ENCODE assay signal across 4 worm cellular contexts in genomic region chrIII:13462965-13463783, ce11.
TF ChIP-seq lines count a peak whose summit lies in the region.

Gene ant-1.1, plus strand, starts transcription at chrIII:13463163.

TF ChIP-seq in whole organism, L2 larva, 48 proteins besides CTCF, POLR2A, EP300 and RAD21 (continued from another document):
- TF ChIP-seq nhr-6 (tag; optimal IDR thresholded peaks at IDR 0.05; lab: Kevin White, UChicago) (peak; percentile 81), egl-27 (tag; optimal IDR thresholded peaks at IDR 0.05; lab: Kevin White, UChicago) (peak; percentile 62), lin-39 (tag; optimal IDR thresholded peaks at IDR 0.05; lab: Kevin White, UChicago) (no peak), elt-1 (tag; optimal IDR thresholded peaks at IDR 0.05; lab: Kevin White, UChicago) (no peak), C34F6.9 (tag; optimal IDR thresholded peaks at IDR 0.05; lab: Kevin White, UChicago) (peak; percentile 89), ceh-16 (tag; optimal IDR thresholded peaks at IDR 0.05; lab: Kevin White, UChicago) (peak; percentile 95), lsy-2 (tag; optimal IDR thresholded peaks at IDR 0.05; lab: Kevin White, UChicago) (peak; percentile 99), elt-3 (tag; optimal IDR thresholded peaks at IDR 0.05; lab: Kevin White, UChicago) (no peak), Y55F3AM.14 (GFP tag; optimal IDR thresholded peaks at IDR 0.05; lab: Kevin White, UChicago) (peak; percentile 86), lin-13 (GFP tag; optimal IDR thresholded peaks at IDR 0.05; lab: Kevin White, UChicago) (peak; percentile 96), nhr-21 (tag; optimal IDR thresholded peaks at IDR 0.05; lab: Kevin White, UChicago) (peak; percentile 93), gmeb-1 (tag; optimal IDR thresholded peaks at IDR 0.05; lab: Kevin White, UChicago) (peak; percentile 97), ztf-4 (tag; optimal IDR thresholded peaks at IDR 0.05; lab: Kevin White, UChicago) (peak; percentile 90), ztf-11 (tag; optimal IDR thresholded peaks at IDR 0.05; lab: Kevin White, UChicago) (no peak), lin-11 (tag; optimal IDR thresholded peaks at IDR 0.05; lab: Kevin White, UChicago) (peak; percentile 97), blmp-1 (tag; optimal IDR thresholded peaks at IDR 0.05; lab: Kevin White, UChicago; ENCODE audit: insufficient read depth) (peak; percentile 68), F13H6.1 (tag; optimal IDR thresholded peaks at IDR 0.05; lab: Kevin White, UChicago) (peak; percentile 92), nhr-11 (tag; optimal IDR thresholded peaks at IDR 0.05; lab: Kevin White, UChicago) (no peak), unc-39 (tag; optimal IDR thresholded peaks at IDR 0.05; lab: Kevin White, UChicago) (no peak), peb-1 (tag; optimal IDR thresholded peaks at IDR 0.05; lab: Kevin White, UChicago) (no peak), nhr-12 (tag; optimal IDR thresholded peaks at IDR 0.05; lab: Kevin White, UChicago) (no peak), ceh-82 (tag; optimal IDR thresholded peaks at IDR 0.05; lab: Kevin White, UChicago) (peak; percentile 88), aly-2 (tag; optimal IDR thresholded peaks at IDR 0.05; lab: Kevin White, UChicago) (no peak), unc-62 (GFP tag; optimal IDR thresholded peaks at IDR 0.05; lab: Kevin White, UChicago) (peak; percentile 66), sem-4 (tag; optimal IDR thresholded peaks at IDR 0.05; lab: Kevin White, UChicago) (peak; percentile 90), nhr-237 (tag; optimal IDR thresholded peaks at IDR 0.05; lab: Kevin White, UChicago) (peak; percentile 46)

TF ChIP-seq in whole organism, L4 larva, 104 proteins besides CTCF, POLR2A, EP300 and RAD21 (continued from another document and continues in another):
- TF ChIP-seq ceh-82 (tag; optimal IDR thresholded peaks at IDR 0.05; lab: Kevin White, UChicago) (no peak), mep-1 (tag; optimal IDR thresholded peaks at IDR 0.05; lab: Kevin White, UChicago) (peak; percentile 94), F10B5.3 (tag; optimal IDR thresholded peaks at IDR 0.05; lab: Kevin White, UChicago) (peak; percentile 70), daf-8 (GFP tag; IDR thresholded peaks at IDR 0.05; lab: Robert Waterston, UW) (no peak), arid-1 (GFP tag; conservative IDR thresholded peaks at IDR 0.05; lab: Robert Waterston, UW) (peak; percentile 90), lin-38 (GFP tag; IDR thresholded peaks at IDR 0.05; lab: Robert Waterston, UW) (peak; percentile 89), ama-1 (optimal IDR thresholded peaks at IDR 0.05; lab: Kevin White, UChicago) (peak; percentile 97), hlh-30 (tag; optimal IDR thresholded peaks at IDR 0.05; lab: Kevin White, UChicago; ENCODE audit: insufficient read depth) (peak; percentile 91), mdt-29 (GFP tag; IDR thresholded peaks at IDR 0.05; lab: Robert Waterston, UW) (peak; percentile 88), php-3 (GFP tag; IDR thresholded peaks at IDR 0.05; lab: Robert Waterston, UW) (0 out of 2 replicates have a peak, but pooled peaks have one; percentile 36), nhr-10 (tag; optimal IDR thresholded peaks at IDR 0.05; lab: Kevin White, UChicago) (no peak), mxl-3 (GFP tag; optimal IDR thresholded peaks at IDR 0.05; lab: Kevin White, UChicago) (peak; percentile 70), spr-1 (tag; optimal IDR thresholded peaks at IDR 0.05; lab: Kevin White, UChicago) (peak; percentile 76), fkh-10 (GFP tag; optimal IDR thresholded peaks at IDR 0.05; lab: Kevin White, UChicago) (peak; percentile 64), nhr-28 (tag; optimal IDR thresholded peaks at IDR 0.05; lab: Kevin White, UChicago) (peak; percentile 52), unc-62 (GFP tag; optimal IDR thresholded peaks at IDR 0.05 in 1 of 2; lab: Kevin White, UChicago) (peak in 1 of 2 experiments; percentile 82), unc-62 (tag; optimal IDR thresholded peaks at IDR 0.05; lab: Kevin White, UChicago) (no peak), lsy-2 (tag; optimal IDR thresholded peaks at IDR 0.05; lab: Kevin White, UChicago) (peak; percentile 98 to 99), gei-8 (GFP tag; optimal IDR thresholded peaks at IDR 0.05; lab: Kevin White, UChicago) (peak; percentile 56), nhr-48 (tag; optimal IDR thresholded peaks at IDR 0.05; lab: Kevin White, UChicago) (peak; percentile 63), ctbp-1 (GFP tag; IDR thresholded peaks at IDR 0.05; lab: Robert Waterston, UW) (peak; percentile 75), Y5F2A.4 (GFP tag; optimal IDR thresholded peaks at IDR 0.05; lab: Kevin White, UChicago) (no peak), lin-15B (tag; optimal IDR thresholded peaks at IDR 0.05; lab: Kevin White, UChicago) (peak; percentile 30), nhr-77 (tag; optimal IDR thresholded peaks at IDR 0.05; lab: Kevin White, UChicago) (peak; percentile 84), daf-12 (tag; optimal IDR thresholded peaks at IDR 0.05; lab: Kevin White, UChicago) (no peak), F44E2.7 (GFP tag; IDR thresholded peaks at IDR 0.05; lab: Robert Waterston, UW) (no peak), nhr-41 (GFP tag; IDR thresholded peaks at IDR 0.05; lab: Robert Waterston, UW) (no peak; the same call in 1 of the 2 replicates), aha-1 (tag; lab: Kevin White, UChicago) (peak; percentile 99), pha-4 (GFP tag; IDR thresholded peaks at IDR 0.05; lab: Robert Waterston, UW) (peak; percentile 83), pha-4 (tag; optimal IDR thresholded peaks at IDR 0.05; lab: Kevin White, UChicago) (no peak), hif-1 (tag; optimal IDR thresholded peaks at IDR 0.05; lab: Kevin White, UChicago) (peak in 1 of 2 experiments; percentile 90), ZK546.5 (tag; optimal IDR thresholded peaks at IDR 0.05; lab: Kevin White, UChicago) (peak; percentile 50 to 96), nhr-42 (GFP tag; IDR thresholded peaks at IDR 0.05; lab: Robert Waterston, UW) (peak; percentile 93), dpl-1 (GFP tag; optimal IDR thresholded peaks at IDR 0.05; lab: Kevin White, UChicago) (peak; percentile 98), T26A8.4 (GFP tag; IDR thresholded peaks at IDR 0.05; lab: Robert Waterston, UW) (peak; percentile 94), sdz-12 (GFP tag; optimal IDR thresholded peaks at IDR 0.05; lab: Kevin White, UChicago) (no peak), rbr-2 (tag; optimal IDR thresholded peaks at IDR 0.05; lab: Kevin White, UChicago) (peak; percentile 92)

TF ChIP-seq in whole organism, late embryonic, 69 proteins besides CTCF, POLR2A, EP300 and RAD21 (continued from another document and continues in another):
- peak; percentile 87 for TF ChIP-seq ceh-34 (tag; optimal IDR thresholded peaks at IDR 0.05; lab: Kevin White, UChicago)
- peak; percentile 82 for TF ChIP-seq ceh-18 (tag; optimal IDR thresholded peaks at IDR 0.05; lab: Kevin White, UChicago)
- no peak for TF ChIP-seq ref-2 (tag; optimal IDR thresholded peaks at IDR 0.05; lab: Kevin White, UChicago)
- peak; percentile 55 for TF ChIP-seq unc-86 (tag; optimal IDR thresholded peaks at IDR 0.05; lab: Kevin White, UChicago)
- TF ChIP-seq ceh-6 (GFP tag; optimal IDR thresholded peaks at IDR 0.05; lab: Kevin White, UChicago): no peak
- no peak for TF ChIP-seq lim-6 (tag; optimal IDR thresholded peaks at IDR 0.05; lab: Kevin White, UChicago)
- no peak for TF ChIP-seq nhr-11 (tag; optimal IDR thresholded peaks at IDR 0.05; lab: Kevin White, UChicago)
- no peak for TF ChIP-seq npax-4 (tag; optimal IDR thresholded peaks at IDR 0.05; lab: Kevin White, UChicago)
- TF ChIP-seq elt-2 (tag; optimal IDR thresholded peaks at IDR 0.05; lab: Kevin White, UChicago): peak; percentile 53
- TF ChIP-seq odd-2 (tag; optimal IDR thresholded peaks at IDR 0.05; lab: Kevin White, UChicago): no peak
- peak; percentile 83 for TF ChIP-seq ceh-31 (tag; optimal IDR thresholded peaks at IDR 0.05; lab: Kevin White, UChicago)
- 0 out of 2 replicates have a peak, but pooled peaks have one; percentile 29 for TF ChIP-seq unc-3 (GFP tag; conservative IDR thresholded peaks at IDR 0.05; lab: Robert Waterston, UW)
- no peak for TF ChIP-seq unc-3 (tag; optimal IDR thresholded peaks at IDR 0.05; lab: Kevin White, UChicago)
- no peak for TF ChIP-seq hlh-6 (tag; optimal IDR thresholded peaks at IDR 0.05; lab: Kevin White, UChicago)
- no peak for TF ChIP-seq elt-4 (tag; optimal IDR thresholded peaks at IDR 0.05; lab: Kevin White, UChicago)
- TF ChIP-seq mec-3 (tag; optimal IDR thresholded peaks at IDR 0.05; lab: Kevin White, UChicago; ENCODE audit: borderline replicate concordance): no peak
- TF ChIP-seq tbx-7 (tag; optimal IDR thresholded peaks at IDR 0.05; lab: Kevin White, UChicago): no peak
- peak; percentile 40 for TF ChIP-seq Y22D7AL.16 (tag; optimal IDR thresholded peaks at IDR 0.05; lab: Kevin White, UChicago)
- no peak for TF ChIP-seq ttx-3 (tag; optimal IDR thresholded peaks at IDR 0.05; lab: Kevin White, UChicago)
- TF ChIP-seq hlh-8 (tag; optimal IDR thresholded peaks at IDR 0.05; lab: Kevin White, UChicago): no peak
- TF ChIP-seq T23F11.4 (GFP tag; optimal IDR thresholded peaks at IDR 0.05; lab: Kevin White, UChicago): peak; percentile 14
- TF ChIP-seq ceh-2 (tag; optimal IDR thresholded peaks at IDR 0.05; lab: Kevin White, UChicago): peak; percentile 38
- TF ChIP-seq eyg-1 (tag; optimal IDR thresholded peaks at IDR 0.05; lab: Kevin White, UChicago): no peak
- TF ChIP-seq nhr-232 (tag; optimal IDR thresholded peaks at IDR 0.05; lab: Kevin White, UChicago): no peak
- peak; percentile 18 for TF ChIP-seq pha-2 (tag; optimal IDR thresholded peaks at IDR 0.05; lab: Kevin White, UChicago)
- TF ChIP-seq sdc-2 (tag; optimal IDR thresholded peaks at IDR 0.05; lab: Kevin White, UChicago): no peak
- no peak for TF ChIP-seq ceh-30 (tag; optimal IDR thresholded peaks at IDR 0.05; lab: Kevin White, UChicago)
- no peak for TF ChIP-seq F13H6.1 (tag; optimal IDR thresholded peaks at IDR 0.05; lab: Kevin White, UChicago)
- peak; percentile 14 for TF ChIP-seq K02D7.2 (tag; optimal IDR thresholded peaks at IDR 0.05; lab: Kevin White, UChicago)
- TF ChIP-seq madf-2 (tag; optimal IDR thresholded peaks at IDR 0.05; lab: Kevin White, UChicago): no peak
- peak; percentile 33 for TF ChIP-seq che-1 (tag; optimal IDR thresholded peaks at IDR 0.05; lab: Kevin White, UChicago)
- TF ChIP-seq fax-1 (tag; optimal IDR thresholded peaks at IDR 0.05; lab: Kevin White, UChicago): peak; percentile 12
- no peak for TF ChIP-seq fkh-10 (GFP tag; optimal IDR thresholded peaks at IDR 0.05; lab: Kevin White, UChicago)
- TF ChIP-seq ztf-16 (tag; optimal IDR thresholded peaks at IDR 0.05; lab: Kevin White, UChicago): peak; percentile 31
- no peak for TF ChIP-seq zip-5 (tag; optimal IDR thresholded peaks at IDR 0.05; lab: Kevin White, UChicago)
- TF ChIP-seq unc-55 (GFP tag; optimal IDR thresholded peaks at IDR 0.05; lab: Kevin White, UChicago): peak; percentile 65
- TF ChIP-seq dve-1 (tag; optimal IDR thresholded peaks at IDR 0.05; lab: Kevin White, UChicago): peak; percentile 45
- TF ChIP-seq gmeb-2 (tag; optimal IDR thresholded peaks at IDR 0.05; lab: Kevin White, UChicago): peak; percentile 49
- TF ChIP-seq fkh-6 (tag; optimal IDR thresholded peaks at IDR 0.05; lab: Kevin White, UChicago): no peak
- no peak for TF ChIP-seq K09A11.1 (tag; optimal IDR thresholded peaks at IDR 0.05; lab: Kevin White, UChicago; ENCODE audit: insufficient read depth)

TF ChIP-seq in whole organism, mixed stage, embryonic, 35 proteins besides CTCF, POLR2A, EP300 and RAD21 (continued from another document):
- TF ChIP-seq M03D4.4 (tag; optimal IDR thresholded peaks at IDR 0.05; lab: Kevin White, UChicago) (peak; percentile 50), hlh-1 (tag; optimal IDR thresholded peaks at IDR 0.05; lab: Kevin White, UChicago) (peak; percentile 49), zip-8 (tag; optimal IDR thresholded peaks at IDR 0.05; lab: Kevin White, UChicago) (no peak), ceh-83 (GFP tag; optimal IDR thresholded peaks at IDR 0.05; lab: Kevin White, UChicago) (peak; percentile 65), lin-32 (GFP tag; optimal IDR thresholded peaks at IDR 0.05; lab: Kevin White, UChicago) (peak; percentile 16), snpc-4 (tag; optimal IDR thresholded peaks at IDR 0.05; lab: Kevin White, UChicago) (no peak)
